Worm (Caenorhabditis elegans) whole organism, young adult: ENCODE measurements around the gene C32D5.8.
A peak's percentile ranks its signal among the peaks of the same experiment; 100 is the strongest.

Experiments used
- B0019.2 ChIP-seq: fragments of 200-800 bp; sonication (Bioruptor generic); conservative IDR thresholded peaks from 2 replicates; pipeline ENCODE4 v1.3.6; 2022; ENCODE audit warnings: missing genetic modification reagents, missing genetic modification characterization, missing compliant biosample characterization
- B0035.1 ChIP-seq: sonication (generic microtip); optimal IDR thresholded peaks from 2 replicates; lab custom pipeline; 2016; ENCODE audit warnings: missing genetic modification characterization, mild to moderate bottlenecking, missing compliant biosample characterization, missing genotype, missing genetic modification reagents
- F10E7.11 ChIP-seq: sonication (generic microtip); optimal IDR thresholded peaks from 2 replicates; lab custom pipeline; 2017; ENCODE audit warnings: mild to moderate bottlenecking, missing genetic modification characterization, moderate library complexity, missing compliant biosample characterization
- F22D6.2 ChIP-seq: sonication (generic microtip); optimal IDR thresholded peaks from 2 replicates; lab custom pipeline; 2016; ENCODE audit warnings: mild to moderate bottlenecking, missing genetic modification characterization, missing compliant biosample characterization
- F23B12.7 ChIP-seq: sonication (generic microtip); optimal IDR thresholded peaks from 2 replicates; lab custom pipeline; 2017; ENCODE audit warnings: missing genetic modification characterization, mild to moderate bottlenecking, missing compliant biosample characterization, antibody characterized with exemption, moderate library complexity; ENCODE audit not compliant: insufficient read depth
- F55B11.4 ChIP-seq: sonication (generic microtip); optimal IDR thresholded peaks from 2 replicates; lab custom pipeline; 2016; ENCODE audit warnings: missing compliant biosample characterization, missing genetic modification characterization, borderline replicate concordance; ENCODE audit not compliant: insufficient read depth
- F57A8.1 ChIP-seq: fragments of 200-800 bp; sonication (Bioruptor generic); optimal IDR thresholded peaks from 2 replicates; lab custom pipeline; 2018; ENCODE audit warnings: mild to moderate bottlenecking, missing genetic modification characterization, moderate library complexity, missing compliant biosample characterization
- T26A5.8 ChIP-seq: sonication (generic microtip); optimal IDR thresholded peaks from 2 replicates; lab custom pipeline; 2016; ENCODE audit warnings: missing genetic modification characterization, missing compliant biosample characterization
- Y56A3A.18 ChIP-seq: fragments of 200-800 bp; sonication (Bioruptor generic); IDR thresholded peaks from 2 replicates; pipeline ENCODE4 v1.3.6; 2022; ENCODE audit warnings: missing genetic modification reagents, missing genetic modification characterization, missing compliant biosample characterization
- Y67H2A.10 ChIP-seq: fragments of 200-800 bp; sonication (Bioruptor generic); conservative IDR thresholded peaks from 2 replicates; pipeline ENCODE4 v1.3.6; 2022; ENCODE audit warnings: missing genetic modification reagents, missing genetic modification characterization, missing compliant biosample characterization
- akir-1 ChIP-seq: fragments of 200-800 bp; sonication (Bioruptor generic); optimal IDR thresholded peaks from 2 replicates; lab custom pipeline; 2018; ENCODE audit warnings: mild to moderate bottlenecking, missing genetic modification characterization, moderate library complexity, missing compliant biosample characterization
- aptf-2 ChIP-seq: fragments of 200-800 bp; sonication (Bioruptor generic); conservative IDR thresholded peaks from 2 replicates; pipeline ENCODE4 v1.3.6; 2022; ENCODE audit warnings: missing genetic modification reagents, missing genetic modification characterization, missing compliant biosample characterization
- atf-7 ChIP-seq: sonication (generic microtip); optimal IDR thresholded peaks from 2 replicates; lab custom pipeline; 2017; ENCODE audit warnings: mild to moderate bottlenecking, missing genetic modification characterization, missing compliant biosample characterization
- attf-6 ChIP-seq: fragments of 200-800 bp; sonication (Bioruptor generic); IDR thresholded peaks from 2 replicates; pipeline ENCODE4 v1.3.6; 2022; ENCODE audit warnings: missing genetic modification reagents, missing genetic modification characterization, missing compliant biosample characterization
- bed-2 ChIP-seq: fragments of 200-800 bp; sonication (Bioruptor generic); IDR thresholded peaks from 2 replicates; pipeline ENCODE4 v1.3.6; 2022; ENCODE audit warnings: missing genetic modification reagents, missing genetic modification characterization, missing compliant biosample characterization
- ccch-3 ChIP-seq: fragments of 200-800 bp; sonication (Bioruptor generic); optimal IDR thresholded peaks from 2 replicates; lab custom pipeline; 2018; ENCODE audit warnings: mild to moderate bottlenecking, missing genetic modification characterization, missing compliant biosample characterization
- ceh-40 ChIP-seq: fragments of 200-800 bp; sonication (Bioruptor generic); IDR thresholded peaks from 2 replicates; pipeline ENCODE4 v1.3.6; 2022; ENCODE audit warnings: missing genetic modification characterization, missing compliant biosample characterization
- ceh-79 ChIP-seq: sonication (generic microtip); optimal IDR thresholded peaks from 2 replicates; lab custom pipeline; 2017; ENCODE audit warnings: mild to moderate bottlenecking, missing genetic modification characterization, missing compliant biosample characterization
- ceh-91 ChIP-seq: fragments of 200-800 bp; sonication (Bioruptor generic); IDR thresholded peaks from 2 replicates; pipeline ENCODE4 v1.3.6; 2022; ENCODE audit warnings: missing genetic modification reagents, missing genetic modification characterization, missing compliant biosample characterization
- dox-1 ChIP-seq: fragments of 200-800 bp; sonication (Bioruptor generic); IDR thresholded peaks from 2 replicates; pipeline ENCODE4 v1.3.6; 2022; ENCODE audit warnings: missing genetic modification reagents, missing genetic modification characterization, missing compliant biosample characterization
- egl-44 ChIP-seq: fragments of 200-800 bp; sonication (Bioruptor generic); IDR thresholded peaks from 2 replicates; pipeline ENCODE4 v1.3.6; 2022; ENCODE audit warnings: missing genetic modification reagents, missing genetic modification characterization, missing compliant biosample characterization
- ets-4 ChIP-seq: fragments of 200-800 bp; sonication (Bioruptor generic); optimal IDR thresholded peaks from 2 replicates; lab custom pipeline; 2018; ENCODE audit warnings: mild to moderate bottlenecking, missing genetic modification characterization, missing compliant biosample characterization
- him-1 ChIP-seq: sonication (generic microtip); optimal IDR thresholded peaks from 2 replicates; lab custom pipeline; 2016; ENCODE audit warnings: missing genotype, missing genetic modification reagents, missing genetic modification characterization, missing compliant biosample characterization
- hmg-20 ChIP-seq: fragments of 200-800 bp; sonication (Bioruptor generic); IDR thresholded peaks from 2 replicates; pipeline ENCODE4 v1.3.6; 2022; ENCODE audit warnings: missing genetic modification reagents, missing genetic modification characterization, missing compliant biosample characterization
- hsf-1 ChIP-seq: fragments of 200-800 bp; sonication (Bioruptor generic); IDR thresholded peaks from 2 replicates; pipeline ENCODE4 v1.3.6; 2022; ENCODE audit warnings: missing genetic modification reagents, missing genetic modification characterization, missing compliant biosample characterization
- let-526 ChIP-seq: fragments of 200-800 bp; sonication (Bioruptor generic); IDR thresholded peaks from 2 replicates; pipeline ENCODE4 v1.3.6; 2022; ENCODE audit warnings: missing genetic modification reagents, missing genetic modification characterization, missing compliant biosample characterization
- let-607 ChIP-seq, 2 experiments: fragments of 200-800 bp in 1 of 2; sonication (Bioruptor generic) in 1 of 2; sonication (generic microtip) in 1 of 2; optimal IDR thresholded peaks; 2 replicates each; lab custom pipeline; 2016 to 2018; ENCODE audit warnings: mild to moderate bottlenecking in 2 of 2, missing compliant biosample characterization in 2 of 2, missing genetic modification characterization in 2 of 2, moderate library complexity in 2 of 2, missing genotype in 1 of 2
- lin-35 ChIP-seq, 3 experiments: fragments of 150-350 bp in 2 of 3; sonication (generic microtip) in 1 of 3; optimal IDR thresholded peaks; 2 replicates each; lab custom pipeline; 2014 to 2018; ENCODE audit warnings: missing biosample characterization in 3 of 3, missing genetic modification characterization in 3 of 3, missing genetic modification reagents in 3 of 3
- lin-40 ChIP-seq: sonication (generic microtip); optimal IDR thresholded peaks from 2 replicates; lab custom pipeline; 2016; ENCODE audit warnings: missing genetic modification characterization, mild to moderate bottlenecking, missing compliant biosample characterization, missing genotype, missing genetic modification reagents
- lin-54 ChIP-seq: fragments of 200-800 bp; sonication (Bioruptor generic); optimal IDR thresholded peaks from 2 replicates; lab custom pipeline; 2018; ENCODE audit warnings: mild to moderate bottlenecking, missing genetic modification characterization, missing compliant biosample characterization
- madf-10 ChIP-seq: sonication (generic microtip); optimal IDR thresholded peaks from 2 replicates; lab custom pipeline; 2016; ENCODE audit warnings: mild to moderate bottlenecking, missing genetic modification characterization, missing compliant biosample characterization
- mcd-1 ChIP-seq: fragments of 200-800 bp; sonication (Bioruptor generic); IDR thresholded peaks from 2 replicates; pipeline ENCODE4 v1.3.6; 2022; ENCODE audit warnings: missing genetic modification reagents, missing genetic modification characterization, missing compliant biosample characterization
- mes-4 ChIP-seq: sonication (generic microtip); optimal IDR thresholded peaks from 2 replicates; lab custom pipeline; 2016; ENCODE audit warnings: missing genotype, missing genetic modification characterization, missing compliant biosample characterization
- mxl-1 ChIP-seq: sonication (generic microtip); optimal IDR thresholded peaks from 2 replicates; lab custom pipeline; 2016; ENCODE audit warnings: missing genetic modification characterization, missing compliant biosample characterization
- nfyb-1 ChIP-seq: fragments of 200-800 bp; sonication (Bioruptor generic); IDR thresholded peaks from 2 replicates; pipeline ENCODE4 v1.3.6; 2022; ENCODE audit warnings: missing genetic modification reagents, missing genetic modification characterization, missing compliant biosample characterization
- nhr-120 ChIP-seq: fragments of 200-800 bp; sonication (Bioruptor generic); IDR thresholded peaks from 2 replicates; pipeline ENCODE4 v1.3.6; 2022; ENCODE audit warnings: missing genetic modification characterization, missing compliant biosample characterization
- nhr-80 ChIP-seq: sonication (generic microtip); optimal IDR thresholded peaks from 2 replicates; lab custom pipeline; 2016; ENCODE audit warnings: missing genetic modification characterization, missing compliant biosample characterization
- repo-1 ChIP-seq: sonication (generic microtip); optimal IDR thresholded peaks from 2 replicates; lab custom pipeline; 2017; ENCODE audit warnings: mild to moderate bottlenecking, missing genetic modification characterization, missing compliant biosample characterization
- snpc-1.1 ChIP-seq: sonication (generic microtip); optimal IDR thresholded peaks from 2 replicates; lab custom pipeline; 2017; ENCODE audit warnings: missing genetic modification characterization, mild to moderate bottlenecking, missing compliant biosample characterization, antibody characterized with exemption, moderate library complexity, missing genotype, missing genetic modification reagents; ENCODE audit not compliant: insufficient read depth
- snpc-1.3 ChIP-seq: sonication (generic microtip); optimal IDR thresholded peaks from 2 replicates; lab custom pipeline; 2017; ENCODE audit warnings: missing genetic modification characterization, mild to moderate bottlenecking, missing compliant biosample characterization, antibody characterized with exemption, moderate library complexity, missing genotype, missing genetic modification reagents; ENCODE audit not compliant: insufficient read depth
- sptf-2 ChIP-seq: fragments of 200-800 bp; sonication (Bioruptor generic); optimal IDR thresholded peaks from 2 replicates; lab custom pipeline; 2018; ENCODE audit warnings: mild to moderate bottlenecking, missing genetic modification characterization, missing compliant biosample characterization
- tbp1 ChIP-seq: fragments of 200-800 bp; sonication (Bioruptor generic); optimal IDR thresholded peaks from 2 replicates; lab custom pipeline; 2018; ENCODE audit warnings: mild to moderate bottlenecking, missing genetic modification characterization, missing compliant biosample characterization
- tbx-9 ChIP-seq: sonication (generic microtip); optimal IDR thresholded peaks from 2 replicates; lab custom pipeline; 2016; ENCODE audit warnings: borderline replicate concordance, missing genetic modification characterization, inconsistent platforms, missing compliant biosample characterization
- xnd-1 ChIP-seq: sonication (generic microtip); optimal IDR thresholded peaks from 2 replicates; lab custom pipeline; 2016; ENCODE audit warnings: missing genotype, missing genetic modification reagents, missing genetic modification characterization, missing compliant biosample characterization
- ztf-18 ChIP-seq: sonication (generic microtip); optimal IDR thresholded peaks from 2 replicates; lab custom pipeline; 2016; ENCODE audit warnings: missing genotype, mild to moderate bottlenecking, missing genetic modification characterization, missing compliant biosample characterization
- ztf-25 ChIP-seq: fragments of 200-800 bp; sonication (Bioruptor generic); IDR thresholded peaks from 2 replicates; pipeline ENCODE4 v1.3.6; 2022; ENCODE audit warnings: missing genetic modification reagents, missing genetic modification characterization, missing compliant biosample characterization
- ztf-28 ChIP-seq: fragments of 200-800 bp; sonication (Bioruptor generic); IDR thresholded peaks from 2 replicates; pipeline ENCODE4 v1.3.6; 2022; ENCODE audit warnings: missing genetic modification reagents, missing genetic modification characterization, missing compliant biosample characterization

Gene C32D5.8

ce11 chrII:6328672-6329071 is 17.1 kb downstream of the C32D5.8 start (continued):
- TF ChIP-seq hsf-1 (no peak), F10E7.11 (tag; lab: Kevin White, UChicago) (no peak), mcd-1 (no peak), mes-4 (tag; lab: Kevin White, UChicago) (no peak), sptf-2 (GFP tag; lab: Kevin White, UChicago) (no peak), Y67H2A.10 (GFP tag; lab: Robert Waterston, UW) (no peak), T26A5.8 (tag; lab: Kevin White, UChicago) (no peak), F55B11.4 (tag; lab: Kevin White, UChicago) (no peak), ztf-18 (peak; percentile 37), akir-1 (GFP tag; lab: Kevin White, UChicago) (no peak), tbp1 (no peak), madf-10 (tag; lab: Kevin White, UChicago) (no peak), ceh-91 (GFP tag; lab: Robert Waterston, UW) (no peak), nhr-80 (tag; lab: Kevin White, UChicago) (peak; percentile 98), xnd-1 (tag; lab: Kevin White, UChicago) (no peak), ets-4 (GFP tag; lab: Kevin White, UChicago) (peak; percentile 88), ceh-40 (GFP tag; lab: Robert Waterston, UW) (no peak), mxl-1 (tag; lab: Kevin White, UChicago) (no peak), him-1 (tag; lab: Kevin White, UChicago) (no peak), ztf-25 (no peak)
- TF ChIP-seq, all 124 proteins: peak for 8

DNA sequence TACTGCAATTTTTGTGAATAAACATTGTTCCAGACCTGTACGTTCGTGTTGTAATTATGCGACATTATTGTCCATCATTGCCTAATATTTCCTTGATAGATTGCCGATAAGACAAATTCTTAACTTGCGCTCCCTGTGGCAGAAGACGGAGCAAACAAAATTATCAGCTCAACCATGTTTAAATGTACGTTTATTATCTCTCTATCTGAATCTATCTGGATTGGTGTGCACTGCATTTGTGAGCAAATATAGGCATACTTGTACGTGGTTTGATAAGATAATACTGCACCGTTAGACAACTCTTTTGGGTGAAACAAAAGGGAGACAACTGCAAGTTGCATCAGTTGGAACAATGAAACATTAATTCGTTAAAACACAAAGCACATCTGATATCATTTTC is 18.4 kb downstream of the C32D5.8 start:
- no peak for TF ChIP-seq egl-44 (GFP tag; lab: Robert Waterston, UW)
- TF ChIP-seq F57A8.1: no peak
- TF ChIP-seq Y67H2A.10 (GFP tag; lab: Robert Waterston, UW): no peak
- TF ChIP-seq mcd-1: no peak
- TF ChIP-seq ztf-28: no peak
- no peak for TF ChIP-seq B0035.1 (tag; lab: Kevin White, UChicago)
- TF ChIP-seq let-607 (tag; optimal IDR thresholded peaks at IDR 0.05; lab: Kevin White, UChicago): no peak
- no peak for TF ChIP-seq F22D6.2 (tag; lab: Kevin White, UChicago)
- TF ChIP-seq let-526: no peak
- TF ChIP-seq ccch-3: no peak
- no peak for TF ChIP-seq tbx-9 (tag; lab: Kevin White, UChicago)
- TF ChIP-seq snpc-1.1: no peak
- TF ChIP-seq lin-40 (tag; lab: Kevin White, UChicago): peak; percentile 5
- peak; percentile 98 for TF ChIP-seq nhr-80 (tag; lab: Kevin White, UChicago)
- no peak for TF ChIP-seq attf-6
- no peak for TF ChIP-seq ztf-18
- no peak for TF ChIP-seq nfyb-1 (GFP tag; lab: Robert Waterston, UW)
- TF ChIP-seq nhr-120 (GFP tag; lab: Robert Waterston, UW): no peak
- no peak for TF ChIP-seq ceh-79 (tag; lab: Kevin White, UChicago)
- no peak for TF ChIP-seq Y56A3A.18 (GFP tag; lab: Robert Waterston, UW)
- TF ChIP-seq F23B12.7 (tag; lab: Kevin White, UChicago): no peak
- no peak for TF ChIP-seq him-1 (tag; lab: Kevin White, UChicago)
- TF ChIP-seq lin-35 (GFP tag; optimal IDR thresholded peaks at IDR 0.05; lab: Kevin White, UChicago): no peak
- no peak for TF ChIP-seq bed-2 (GFP tag; lab: Robert Waterston, UW)
- TF ChIP-seq lin-54: peak; percentile 28
- no peak for TF ChIP-seq B0019.2
- no peak for TF ChIP-seq hmg-20 (GFP tag; lab: Robert Waterston, UW)
- peak; percentile 62 for TF ChIP-seq dox-1 (GFP tag; lab: Robert Waterston, UW)
- TF ChIP-seq repo-1 (tag; lab: Kevin White, UChicago): no peak
- TF ChIP-seq aptf-2 (GFP tag; lab: Robert Waterston, UW): no peak
- TF ChIP-seq atf-7 (tag; lab: Kevin White, UChicago): peak; percentile 26
- TF ChIP-seq snpc-1.3 (tag; lab: Kevin White, UChicago): no peak
